Worm (Caenorhabditis elegans) whole organism, L2 larva: ENCODE results near the gene rbr-2.
A peak's percentile ranks its signal among the peaks of the same experiment; 100 is the strongest.

Source experiments
- F13H6.1 ChIP-seq: sonication (generic microtip); optimal IDR thresholded peaks from 2 replicates; lab custom pipeline; 2016; ENCODE audit warnings: missing genetic modification characterization, missing compliant biosample characterization
- R02D3.7 ChIP-seq: fragments of 150-350 bp; optimal IDR thresholded peaks from 2 replicates; lab custom pipeline; 2014; ENCODE audit warnings: missing biosample characterization, missing genetic modification characterization
- Y55F3AM.14 ChIP-seq: fragments of 200-800 bp; sonication (Bioruptor generic); optimal IDR thresholded peaks from 2 replicates; lab custom pipeline; 2018; ENCODE audit warnings: mild to moderate bottlenecking, missing genetic modification characterization, missing compliant biosample characterization
- ZK546.5 ChIP-seq: sonication (generic microtip); optimal IDR thresholded peaks from 2 replicates; lab custom pipeline; 2017; ENCODE audit warnings: missing biosample characterization, missing genetic modification characterization
- alr-1 ChIP-seq: fragments of 150-350 bp; optimal IDR thresholded peaks from 2 replicates; lab custom pipeline; 2014; ENCODE audit warnings: missing biosample characterization, missing genetic modification characterization
- ama-1 ChIP-seq: fragments of 150-350 bp; optimal IDR thresholded peaks from 2 replicates; lab custom pipeline; 2018; ENCODE audit warnings: inconsistent platforms
- blmp-1 ChIP-seq: sonication (generic microtip); optimal IDR thresholded peaks from 2 replicates; lab custom pipeline; 2017; ENCODE audit warnings: missing genetic modification characterization, mild to moderate bottlenecking, missing compliant biosample characterization, antibody characterized with exemption, moderate library complexity; ENCODE audit not compliant: insufficient read depth
- ceh-16 ChIP-seq: fragments of 150-350 bp; optimal IDR thresholded peaks from 2 replicates; lab custom pipeline; 2014; ENCODE audit warnings: missing biosample characterization, missing genetic modification characterization
- ceh-82 ChIP-seq: fragments of 150-350 bp; optimal IDR thresholded peaks from 2 replicates; lab custom pipeline; 2014; ENCODE audit warnings: missing biosample characterization, missing genetic modification characterization
- crh-2 ChIP-seq: sonication (generic microtip); optimal IDR thresholded peaks from 2 replicates; lab custom pipeline; 2017; ENCODE audit warnings: missing biosample characterization, missing genetic modification characterization
- egl-27 ChIP-seq: sonication (generic microtip); optimal IDR thresholded peaks from 3 replicates; lab custom pipeline; 2017; ENCODE audit warnings: missing biosample characterization, missing genetic modification reagents, missing genetic modification characterization
- elt-1 ChIP-seq: fragments of 150-350 bp; optimal IDR thresholded peaks from 2 replicates; lab custom pipeline; 2014; ENCODE audit warnings: missing biosample characterization, missing genetic modification characterization
- fos-1 ChIP-seq: fragments of 150-350 bp; optimal IDR thresholded peaks from 2 replicates; lab custom pipeline; 2014; ENCODE audit warnings: missing biosample characterization, missing genetic modification characterization
- gmeb-1 ChIP-seq: fragments of 150-350 bp; optimal IDR thresholded peaks from 2 replicates; lab custom pipeline; 2014; ENCODE audit warnings: missing biosample characterization, missing genetic modification characterization
- lin-11 ChIP-seq: fragments of 150-350 bp; sonication (generic microtip); optimal IDR thresholded peaks from 2 replicates; lab custom pipeline; 2014; ENCODE audit warnings: missing biosample characterization, missing genetic modification characterization, inconsistent platforms, mixed read lengths
- lin-13 ChIP-seq: fragments of 150-350 bp; optimal IDR thresholded peaks from 2 replicates; lab custom pipeline; 2014; ENCODE audit warnings: missing biosample characterization, missing genetic modification reagents, missing genetic modification characterization
- lsy-2 ChIP-seq, 2 experiments: fragments of 150-350 bp in 1 of 2; sonication (generic microtip) in 1 of 2; optimal IDR thresholded peaks; 2 replicates each; lab custom pipeline; 2014 to 2017; ENCODE audit warnings: missing biosample characterization in 2 of 2, missing genetic modification characterization in 2 of 2
- mab-5 ChIP-seq: fragments of 150-350 bp; optimal IDR thresholded peaks from 2 replicates; lab custom pipeline; 2014; ENCODE audit warnings: missing biosample characterization, missing genetic modification characterization
- mbf-1 ChIP-seq: sonication (generic microtip); optimal IDR thresholded peaks from 2 replicates; lab custom pipeline; 2017; ENCODE audit warnings: missing biosample characterization, missing genetic modification characterization
- mdl-1 ChIP-seq, 2 experiments: fragments of 150-350 bp in 1 of 2; sonication (generic microtip) in 1 of 2; optimal IDR thresholded peaks; 2 replicates each; lab custom pipeline; 2017; ENCODE audit warnings: missing biosample characterization in 2 of 2, missing genetic modification characterization in 2 of 2
- nhr-10 ChIP-seq: sonication (generic microtip); optimal IDR thresholded peaks from 2 replicates; lab custom pipeline; 2017; ENCODE audit warnings: missing biosample characterization, missing genetic modification characterization
- nhr-12 ChIP-seq: fragments of 150-350 bp; optimal IDR thresholded peaks from 2 replicates; lab custom pipeline; 2014; ENCODE audit warnings: missing biosample characterization, missing genetic modification characterization
- nhr-129 ChIP-seq: fragments of 150-350 bp; optimal IDR thresholded peaks from 2 replicates; lab custom pipeline; 2014; ENCODE audit warnings: missing biosample characterization, missing genetic modification characterization
- nhr-23 ChIP-seq: fragments of 150-350 bp; optimal IDR thresholded peaks from 2 replicates; lab custom pipeline; 2014; ENCODE audit warnings: missing biosample characterization, missing genetic modification reagents, missing genetic modification characterization
- nhr-25 ChIP-seq: fragments of 150-350 bp; sonication (generic microtip); optimal IDR thresholded peaks from 3 replicates; lab custom pipeline; 2014; ENCODE audit warnings: missing biosample characterization, missing genetic modification characterization
- nhr-6 ChIP-seq: fragments of 150-350 bp; optimal IDR thresholded peaks from 2 replicates; lab custom pipeline; 2014; ENCODE audit warnings: missing biosample characterization, missing genetic modification characterization
- nhr-77 ChIP-seq: fragments of 150-350 bp; optimal IDR thresholded peaks from 2 replicates; lab custom pipeline; 2014; ENCODE audit warnings: missing biosample characterization, missing genetic modification characterization
- skn-1 ChIP-seq: sonication (generic microtip); optimal IDR thresholded peaks from 2 replicates; lab custom pipeline; 2017; ENCODE audit warnings: missing biosample characterization, missing genetic modification characterization
- sma-3 ChIP-seq: sonication (generic microtip); optimal IDR thresholded peaks from 2 replicates; lab custom pipeline; 2016; ENCODE audit warnings: missing genetic modification reagents, missing genetic modification characterization, missing compliant biosample characterization
- sma-9 ChIP-seq, 2 experiments: fragments of 150-350 bp in 1 of 2; sonication (generic microtip) in 1 of 2; optimal IDR thresholded peaks; 2 replicates each; lab custom pipeline; 2014 to 2016; ENCODE audit warnings: missing genetic modification characterization in 2 of 2, mild to moderate bottlenecking in 1 of 2, missing biosample characterization in 1 of 2, missing compliant biosample characterization in 1 of 2, missing genetic modification reagents in 1 of 2, moderate library complexity in 1 of 2
- snpc-4 ChIP-seq: fragments of 150-350 bp; optimal IDR thresholded peaks from 2 replicates; lab custom pipeline; 2014; ENCODE audit warnings: missing biosample characterization, missing genetic modification characterization
- unc-39 ChIP-seq: fragments of 150-350 bp; optimal IDR thresholded peaks from 2 replicates; lab custom pipeline; 2014; ENCODE audit warnings: missing biosample characterization, missing genetic modification characterization
- unc-62 ChIP-seq: fragments of 150-350 bp; optimal IDR thresholded peaks from 2 replicates; lab custom pipeline; 2014; ENCODE audit warnings: missing biosample characterization, missing genetic modification reagents, missing genetic modification characterization
- zag-1 ChIP-seq: fragments of 150-350 bp; optimal IDR thresholded peaks from 2 replicates; lab custom pipeline; 2014; ENCODE audit warnings: missing biosample characterization, missing genetic modification characterization
- ztf-1 ChIP-seq: fragments of 200-800 bp; sonication (Bioruptor generic); conservative IDR thresholded peaks from 2 replicates; pipeline ENCODE4 v1.3.6; 2022; ENCODE audit warnings: missing genetic modification characterization, missing compliant biosample characterization
- ztf-11 ChIP-seq: sonication (generic microtip); optimal IDR thresholded peaks from 2 replicates; lab custom pipeline; 2017; ENCODE audit warnings: missing biosample characterization, missing genetic modification characterization

Gene rbr-2

ce11 chrIV:10958230-10958588 is 38.3 kb downstream of the rbr-2 start, which contains the start of gene sri-19:
Gene sri-19, plus strand, starts transcription at chrIV:10958372.
- TF ChIP-seq unc-39 (tag; lab: Kevin White, UChicago) (no peak), nhr-6 (tag; lab: Kevin White, UChicago) (no peak), ztf-11 (tag; lab: Kevin White, UChicago) (no peak), ZK546.5 (tag; lab: Kevin White, UChicago) (no peak), lin-11 (tag; lab: Kevin White, UChicago) (no peak)
- TF ChIP-seq, all 48 proteins: peak for 0

ce11 chrIV:10964688-10965087 is 44.8 kb downstream of the rbr-2 start:
- TF ChIP-seq nhr-77 (tag; lab: Kevin White, UChicago) (no peak), nhr-23 (tag; lab: Kevin White, UChicago) (no peak), R02D3.7 (no peak), alr-1 (tag; lab: Kevin White, UChicago) (no peak), fos-1 (tag; lab: Kevin White, UChicago) (peak; percentile 33), ceh-82 (tag; lab: Kevin White, UChicago) (no peak), sma-9 (GFP tag; optimal IDR thresholded peaks at IDR 0.05; lab: Kevin White, UChicago) (peak; percentile 82), sma-9 (tag; optimal IDR thresholded peaks at IDR 0.05; lab: Kevin White, UChicago) (no peak)
- TF ChIP-seq, all 48 proteins: peak for 2

- TF ChIP-seq blmp-1 (tag; lab: Kevin White, UChicago) (no peak), gmeb-1 (no peak), egl-27 (tag; lab: Kevin White, UChicago) (no peak), elt-1 (tag; lab: Kevin White, UChicago) (no peak), zag-1 (tag; lab: Kevin White, UChicago) (no peak), crh-2 (no peak), lsy-2 (tag; optimal IDR thresholded peaks at IDR 0.05; lab: Kevin White, UChicago) (no peak), nhr-25 (tag; lab: Kevin White, UChicago) (no peak), fos-1 (tag; lab: Kevin White, UChicago) (no peak), nhr-23 (tag; lab: Kevin White, UChicago) (no peak)
- TF ChIP-seq, all 48 proteins: peak for 0
These were observed 46.5 kb downstream of the rbr-2 start, which contains the start of the genes aqp-3 and Y69E1A.8 for ce11 chrIV:10966359-10966758. Gene aqp-3, minus strand, starts transcription at chrIV:10966459. Gene Y69E1A.8, plus strand, starts transcription at chrIV:10966604.

ce11 chrIV:10970333-10970732 is 50.5 kb downstream of the rbr-2 start:
- TF ChIP-seq fos-1 (tag; lab: Kevin White, UChicago): peak; percentile 97
- peak; percentile 21 for TF ChIP-seq gmeb-1
- TF ChIP-seq nhr-12 (tag; lab: Kevin White, UChicago): no peak
- peak; percentile 57 for TF ChIP-seq crh-2
- TF ChIP-seq sma-9 (GFP tag; optimal IDR thresholded peaks at IDR 0.05; lab: Kevin White, UChicago): peak; percentile 69
- no peak for TF ChIP-seq sma-9 (tag; optimal IDR thresholded peaks at IDR 0.05; lab: Kevin White, UChicago)

- TF ChIP-seq blmp-1 (tag; lab: Kevin White, UChicago) (no peak), Y55F3AM.14 (GFP tag; lab: Kevin White, UChicago) (no peak), elt-1 (tag; lab: Kevin White, UChicago) (no peak), alr-1 (tag; lab: Kevin White, UChicago) (no peak), nhr-23 (tag; lab: Kevin White, UChicago) (no peak), ztf-1 (GFP tag; lab: Robert Waterston, UW) (no peak), ZK546.5 (tag; lab: Kevin White, UChicago) (no peak), lsy-2 (tag; optimal IDR thresholded peaks at IDR 0.05; lab: Kevin White, UChicago) (no peak), mab-5 (tag; lab: Kevin White, UChicago) (no peak), unc-62 (GFP tag; lab: Kevin White, UChicago) (no peak), gmeb-1 (no peak), mbf-1 (no peak), ztf-11 (tag; lab: Kevin White, UChicago) (no peak), ceh-82 (tag; lab: Kevin White, UChicago) (no peak), nhr-12 (tag; lab: Kevin White, UChicago) (no peak), nhr-10 (tag; lab: Kevin White, UChicago) (no peak), snpc-4 (tag; lab: Kevin White, UChicago) (no peak)
- TF ChIP-seq, all 48 proteins: peak for 0
These were observed 50.9 kb downstream of the rbr-2 start for ce11 chrIV:10970767-10971166.

ce11 chrIV:10971636-10972199 is 51.8 kb downstream of the rbr-2 start:
- TF ChIP-seq sma-3 (GFP tag; lab: Kevin White, UChicago) (peak; percentile 41), nhr-6 (tag; lab: Kevin White, UChicago) (peak; percentile 47), fos-1 (tag; lab: Kevin White, UChicago) (peak; percentile 29), mdl-1 (tag; optimal IDR thresholded peaks at IDR 0.05; lab: Kevin White, UChicago) (peak in 1 of 2 experiments; percentile 23), ztf-11 (tag; lab: Kevin White, UChicago) (no peak), lin-13 (GFP tag; lab: Kevin White, UChicago) (no peak), lsy-2 (tag; optimal IDR thresholded peaks at IDR 0.05; lab: Kevin White, UChicago) (peak in 1 of 2 experiments; percentile 4), egl-27 (tag; lab: Kevin White, UChicago) (peak; percentile 27), nhr-25 (tag; lab: Kevin White, UChicago) (peak; percentile 78), sma-9 (GFP tag; optimal IDR thresholded peaks at IDR 0.05; lab: Kevin White, UChicago) (peak; percentile 58), sma-9 (tag; optimal IDR thresholded peaks at IDR 0.05; lab: Kevin White, UChicago) (no peak), ama-1 (no peak), gmeb-1 (peak; percentile 26), skn-1 (tag; lab: Kevin White, UChicago) (no peak), nhr-129 (tag; lab: Kevin White, UChicago) (peak; percentile 63), blmp-1 (tag; lab: Kevin White, UChicago) (peak; percentile 47), Y55F3AM.14 (GFP tag; lab: Kevin White, UChicago) (no peak), ceh-16 (tag; lab: Kevin White, UChicago) (peak; percentile 25), F13H6.1 (tag; lab: Kevin White, UChicago) (peak; percentile 35), mab-5 (tag; lab: Kevin White, UChicago) (no peak)
